Worm (Caenorhabditis elegans): ENCODE measurements around the gene ddi-1.

DNA sequence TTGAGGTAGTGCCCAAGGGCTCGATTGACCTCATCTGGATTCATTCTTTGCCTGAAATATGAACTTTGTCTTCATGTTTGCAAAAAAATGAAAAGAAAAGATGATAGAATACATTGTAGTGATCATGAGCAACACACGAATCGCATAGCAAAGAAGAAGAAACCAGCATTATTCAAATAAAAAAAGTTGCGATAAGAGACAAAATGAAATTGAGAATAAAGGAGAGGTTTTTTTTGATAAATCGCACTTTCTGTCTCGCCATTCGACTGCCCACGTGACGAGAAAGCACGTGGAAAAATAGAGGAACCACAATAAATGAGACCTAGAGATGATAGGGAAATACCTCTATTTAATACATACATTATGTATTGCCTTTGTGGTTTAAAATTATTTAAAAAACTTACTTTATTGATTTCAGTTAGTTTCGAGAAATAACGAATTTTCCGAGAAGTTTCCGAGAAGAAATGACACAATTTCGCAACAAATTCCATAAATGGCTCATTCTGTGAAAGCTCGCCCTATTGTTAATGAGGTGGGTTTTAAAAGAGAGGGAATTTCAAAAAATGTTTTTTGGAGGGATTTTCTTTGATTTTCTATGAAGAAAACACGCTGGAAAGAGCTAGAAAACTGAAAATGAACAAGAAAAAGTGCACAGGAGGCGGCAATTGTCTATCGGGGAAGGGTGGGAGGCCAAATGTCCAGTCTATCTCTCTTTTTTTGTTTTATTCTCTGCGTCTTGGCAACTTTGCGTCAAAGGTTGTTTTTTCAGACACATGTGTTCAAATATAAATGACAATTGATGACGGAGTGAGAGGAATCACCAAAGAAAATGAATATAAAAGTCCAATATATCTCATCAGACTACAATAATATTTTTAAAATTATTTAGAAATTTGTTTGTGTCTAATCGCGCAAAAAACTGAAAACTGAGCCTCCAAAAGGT lies 33.0 kb downstream of the ddi-1 start, which contains the start of gene paqr-1:
- TF ChIP-seq T22C8.4 (GFP tag; IDR thresholded peaks at IDR 0.05) (no peak), cog-1 (tag; optimal IDR thresholded peaks at IDR 0.05) (no peak), flt-1 (GFP tag; IDR thresholded peaks at IDR 0.05) (no peak), ztf-23 (GFP tag; IDR thresholded peaks at IDR 0.05) (no peak), tab-1 (GFP tag; IDR thresholded peaks at IDR 0.05) (no peak), klf-2 (GFP tag; conservative IDR thresholded peaks at IDR 0.05) (no peak), ref-1 (GFP tag; conservative IDR thresholded peaks at IDR 0.05) (no peak)

Measured in whole organism, midembryonic.